Worm (Caenorhabditis elegans) whole organism, L4 larva: ENCODE results near the gene spd-3.
A peak's percentile ranks its signal among the peaks of the same experiment; 100 is the strongest.

ENCODE experiments used
- F10B5.3 ChIP-seq: sonication (generic microtip); optimal IDR thresholded peaks from 2 replicates; lab custom pipeline; 2016; ENCODE audit warnings: mild to moderate bottlenecking, missing genetic modification characterization, missing compliant biosample characterization
- F26F4.8 ChIP-seq: fragments of 200-800 bp; sonication (Bioruptor generic); conservative IDR thresholded peaks from 2 replicates; pipeline ENCODE4 v1.3.6; 2022; ENCODE audit warnings: missing genetic modification characterization, missing compliant biosample characterization
- F44E2.7 ChIP-seq: fragments of 200-800 bp; sonication (Bioruptor generic); IDR thresholded peaks from 2 replicates; pipeline ENCODE4 v2.1.2; 2022; ENCODE audit warnings: missing genetic modification characterization, missing compliant biosample characterization
- R02D3.7 ChIP-seq: fragments of 150-350 bp; sonication (generic microtip); optimal IDR thresholded peaks from 3 replicates; lab custom pipeline; 2014; ENCODE audit warnings: missing biosample characterization, missing genetic modification characterization
- T26A8.4 ChIP-seq: fragments of 200-800 bp; sonication (Bioruptor generic); IDR thresholded peaks from 2 replicates; pipeline ENCODE4 v1.3.6; 2022; ENCODE audit warnings: missing genetic modification characterization, missing compliant biosample characterization
- Y105C5A.15 ChIP-seq: fragments of 200-800 bp; sonication (Bioruptor generic); IDR thresholded peaks from 2 replicates; pipeline ENCODE4 v1.3.6; 2022; ENCODE audit warnings: missing genetic modification characterization, missing compliant biosample characterization
- ZK337.2 ChIP-seq: fragments of 200-800 bp; sonication (Bioruptor generic); IDR thresholded peaks from 2 replicates; pipeline ENCODE4 v1.3.6; 2022; ENCODE audit warnings: missing genetic modification reagents, missing genetic modification characterization, missing compliant biosample characterization
- aha-1 ChIP-seq: fragments of 150-350 bp; peaks from one replicate; lab custom pipeline; 2014; ENCODE audit warnings: missing biosample characterization, missing genetic modification characterization
- ceh-44 ChIP-seq: fragments of 200-800 bp; sonication (Bioruptor generic); IDR thresholded peaks from 2 replicates; pipeline ENCODE4 v1.3.6; 2022; ENCODE audit warnings: missing genetic modification reagents, missing genetic modification characterization, missing compliant biosample characterization
- ceh-62 ChIP-seq: sonication (generic microtip); optimal IDR thresholded peaks from 2 replicates; lab custom pipeline; 2017; ENCODE audit warnings: missing biosample characterization, missing genetic modification characterization
- ces-1 ChIP-seq: fragments of 150-350 bp; sonication (generic microtip); optimal IDR thresholded peaks from 4 replicates; lab custom pipeline; 2014; ENCODE audit warnings: missing biosample characterization, missing genetic modification reagents, missing genetic modification characterization
- daf-12 ChIP-seq: fragments of 150-350 bp; optimal IDR thresholded peaks from 2 replicates; lab custom pipeline; 2014; ENCODE audit warnings: missing biosample characterization, missing genetic modification reagents, missing genetic modification characterization
- daf-19 ChIP-seq: fragments of 200-800 bp; sonication (Bioruptor generic); conservative IDR thresholded peaks from 2 replicates; pipeline ENCODE4 v1.3.6; 2022; ENCODE audit warnings: missing genetic modification characterization, missing compliant biosample characterization
- dmd-6 ChIP-seq: fragments of 200-800 bp; sonication (Bioruptor generic); IDR thresholded peaks from 2 replicates; pipeline ENCODE4 v1.3.6; 2022; ENCODE audit warnings: missing genetic modification reagents, missing genetic modification characterization, missing compliant biosample characterization
- dmd-9 ChIP-seq: fragments of 200-800 bp; sonication (Bioruptor generic); IDR thresholded peaks from 2 replicates; pipeline ENCODE4 v1.3.6; 2022; ENCODE audit warnings: missing genetic modification reagents, missing genetic modification characterization, missing compliant biosample characterization
- dpl-1 ChIP-seq: fragments of 150-350 bp; optimal IDR thresholded peaks from 2 replicates; lab custom pipeline; 2014; ENCODE audit warnings: missing biosample characterization, missing genetic modification reagents, missing genetic modification characterization
- egl-27 ChIP-seq: sonication (generic microtip); optimal IDR thresholded peaks from 3 replicates; lab custom pipeline; 2017; ENCODE audit warnings: missing biosample characterization, missing genetic modification reagents, missing genetic modification characterization
- egl-43 ChIP-seq: fragments of 200-800 bp; sonication (Bioruptor generic); IDR thresholded peaks from 2 replicates; pipeline ENCODE4 v1.3.6; 2022; ENCODE audit warnings: missing genetic modification reagents, missing genetic modification characterization, missing compliant biosample characterization
- fkh-10 ChIP-seq: fragments of 150-350 bp; optimal IDR thresholded peaks from 2 replicates; lab custom pipeline; 2014; ENCODE audit warnings: missing biosample characterization, missing genetic modification reagents, missing genetic modification characterization
- fos-1 ChIP-seq: fragments of 150-350 bp; optimal IDR thresholded peaks from 2 replicates; lab custom pipeline; 2014; ENCODE audit warnings: missing biosample characterization, missing genetic modification characterization
- hlh-30 ChIP-seq: sonication (generic microtip); optimal IDR thresholded peaks from 2 replicates; lab custom pipeline; 2017; ENCODE audit warnings: antibody characterized with exemption, mild to moderate bottlenecking, missing genetic modification characterization, missing compliant biosample characterization; ENCODE audit not compliant: insufficient read depth
- hmg-1.1 ChIP-seq: fragments of 200-800 bp; sonication (Bioruptor generic); IDR thresholded peaks from 2 replicates; pipeline ENCODE4 v1.3.6; 2022; ENCODE audit warnings: missing genetic modification reagents, missing genetic modification characterization, missing compliant biosample characterization
- jun-1 ChIP-seq: fragments of 150-350 bp; optimal IDR thresholded peaks from 2 replicates; lab custom pipeline; 2014; ENCODE audit warnings: missing biosample characterization, missing genetic modification reagents, missing genetic modification characterization
- lin-1 ChIP-seq: fragments of 200-800 bp; sonication (Bioruptor generic); IDR thresholded peaks from 2 replicates; pipeline ENCODE4 v1.3.6; 2022; ENCODE audit warnings: missing genetic modification reagents, missing genetic modification characterization, missing compliant biosample characterization
- lin-38 ChIP-seq: fragments of 200-800 bp; sonication (Bioruptor generic); IDR thresholded peaks from 2 replicates; pipeline ENCODE4 v1.3.6; 2022; ENCODE audit warnings: missing genetic modification reagents, missing genetic modification characterization, missing compliant biosample characterization
- lir-3 ChIP-seq: sonication (generic microtip); optimal IDR thresholded peaks from 2 replicates; lab custom pipeline; 2016; ENCODE audit warnings: mild to moderate bottlenecking, missing genetic modification characterization, missing compliant biosample characterization
- lsy-2 ChIP-seq, 2 experiments: fragments of 150-350 bp in 1 of 2; sonication (generic microtip) in 1 of 2; optimal IDR thresholded peaks; 2 replicates each; lab custom pipeline; 2014 to 2017; ENCODE audit warnings: missing biosample characterization in 2 of 2, missing genetic modification characterization in 2 of 2
- madf-9 ChIP-seq: fragments of 200-800 bp; sonication (Bioruptor generic); conservative IDR thresholded peaks from 2 replicates; pipeline ENCODE4 v1.3.6; 2022; ENCODE audit warnings: missing genetic modification reagents, missing genetic modification characterization, missing compliant biosample characterization
- mdt-29 ChIP-seq: fragments of 200-800 bp; sonication (Bioruptor generic); IDR thresholded peaks from 2 replicates; pipeline ENCODE4 v1.3.6; 2022; ENCODE audit warnings: missing genetic modification reagents, missing genetic modification characterization, missing compliant biosample characterization
- mep-1 ChIP-seq: fragments of 150-350 bp; sonication (generic microtip); optimal IDR thresholded peaks from 3 replicates; lab custom pipeline; 2014; ENCODE audit warnings: missing biosample characterization, missing genetic modification characterization
- mes-2 ChIP-seq: sonication (generic microtip); optimal IDR thresholded peaks from 2 replicates; lab custom pipeline; 2016; ENCODE audit warnings: missing genotype, mild to moderate bottlenecking, missing genetic modification characterization, missing compliant biosample characterization; ENCODE audit not compliant: poor library complexity, severe bottlenecking
- mxl-2 ChIP-seq: fragments of 200-800 bp; sonication (Bioruptor generic); conservative IDR thresholded peaks from 2 replicates; pipeline ENCODE4 v1.3.6; 2022; ENCODE audit warnings: missing genetic modification reagents, missing genetic modification characterization, missing compliant biosample characterization
- mxl-3 ChIP-seq: fragments of 200-800 bp; sonication (Bioruptor generic); optimal IDR thresholded peaks from 2 replicates; lab custom pipeline; 2018; ENCODE audit warnings: mild to moderate bottlenecking, missing genetic modification characterization, missing compliant biosample characterization
- nhr-10 ChIP-seq: fragments of 150-350 bp; optimal IDR thresholded peaks from 2 replicates; lab custom pipeline; 2014; ENCODE audit warnings: missing biosample characterization, missing genetic modification characterization
- nhr-111 ChIP-seq: fragments of 200-800 bp; sonication (Bioruptor generic); optimal IDR thresholded peaks from 2 replicates; lab custom pipeline; 2018; ENCODE audit warnings: mild to moderate bottlenecking, missing genetic modification characterization, missing compliant biosample characterization
- nhr-41 ChIP-seq: fragments of 200-800 bp; sonication (Bioruptor generic); IDR thresholded peaks from 2 replicates; pipeline ENCODE4 v1.3.6; 2022; ENCODE audit warnings: missing genetic modification reagents, missing genetic modification characterization, missing compliant biosample characterization
- nhr-76 ChIP-seq: fragments of 150-350 bp; optimal IDR thresholded peaks from 2 replicates; lab custom pipeline; 2014; ENCODE audit warnings: missing biosample characterization, missing genetic modification characterization
- rbr-2 ChIP-seq: sonication (generic microtip); optimal IDR thresholded peaks from 2 replicates; lab custom pipeline; 2016; ENCODE audit warnings: missing genotype, missing genetic modification characterization, missing compliant biosample characterization
- skn-1 ChIP-seq: fragments of 150-350 bp; optimal IDR thresholded peaks from 2 replicates; lab custom pipeline; 2014; ENCODE audit warnings: missing biosample characterization, missing genetic modification characterization
- snpc-1.2 ChIP-seq: fragments of 200-800 bp; sonication (Bioruptor generic); IDR thresholded peaks from 2 replicates; pipeline ENCODE4 v1.3.6; 2022; ENCODE audit warnings: missing genetic modification reagents, missing genetic modification characterization, missing compliant biosample characterization
- spr-3 ChIP-seq: fragments of 200-800 bp; sonication (Bioruptor generic); optimal IDR thresholded peaks from 2 replicates; lab custom pipeline; 2018; ENCODE audit warnings: mild to moderate bottlenecking, missing genetic modification characterization, missing compliant biosample characterization
- tag-97 ChIP-seq: fragments of 200-800 bp; sonication (Bioruptor generic); IDR thresholded peaks from 2 replicates; pipeline ENCODE4 v1.3.6; 2022; ENCODE audit warnings: missing genetic modification characterization, missing compliant biosample characterization
- unc-39 ChIP-seq: sonication (generic microtip); optimal IDR thresholded peaks from 2 replicates; lab custom pipeline; 2017; ENCODE audit warnings: missing biosample characterization, missing genetic modification characterization
- unc-62 ChIP-seq, 3 experiments: fragments of 150-350 bp in 1 of 3; sonication (generic microtip); optimal IDR thresholded peaks in 2 of 3; peaks in 1 of 3; 1 replicate in 1 of 3; 2 replicates in 2 of 3; lab custom pipeline; 2014 to 2017; ENCODE audit warnings: missing biosample characterization in 3 of 3, missing genetic modification characterization in 3 of 3, missing genetic modification reagents in 3 of 3, missing genotype in 1 of 3
- vab-7 ChIP-seq: fragments of 200-800 bp; sonication (Bioruptor generic); IDR thresholded peaks from 2 replicates; pipeline ENCODE4 v1.3.6; 2022; ENCODE audit warnings: missing genetic modification reagents, missing genetic modification characterization, missing compliant biosample characterization
- zfp-2 ChIP-seq: sonication (generic microtip); optimal IDR thresholded peaks from 2 replicates; lab custom pipeline; 2016; ENCODE audit warnings: mild to moderate bottlenecking, missing genetic modification characterization, missing compliant biosample characterization
- zip-2 ChIP-seq: fragments of 150-350 bp; optimal IDR thresholded peaks from 2 replicates; lab custom pipeline; 2014; ENCODE audit warnings: missing biosample characterization, missing genetic modification characterization
- ztf-7 ChIP-seq: fragments of 150-350 bp; optimal IDR thresholded peaks from 2 replicates; lab custom pipeline; 2014; ENCODE audit warnings: missing biosample characterization, missing genetic modification characterization

spd-3 gene

ce11 chrIV:6789950-6790349 is 27.4 kb downstream of the spd-3 start:
- peak in 1 of 2 experiments; percentile 7 for TF ChIP-seq lsy-2 (tag; optimal IDR thresholded peaks at IDR 0.05; lab: Kevin White, UChicago)
- TF ChIP-seq zfp-2 (tag; lab: Kevin White, UChicago) = no peak
- TF ChIP-seq daf-19 (GFP tag; lab: Robert Waterston, UW) = no peak
- no peak for TF ChIP-seq F44E2.7 (GFP tag; lab: Robert Waterston, UW)
- no peak for TF ChIP-seq ceh-44 (GFP tag; lab: Robert Waterston, UW)
- TF ChIP-seq R02D3.7 (tag; lab: Kevin White, UChicago) = no peak
- TF ChIP-seq skn-1 (tag; lab: Kevin White, UChicago) = no peak
- TF ChIP-seq rbr-2 = no peak
- no peak for TF ChIP-seq lin-38
- no peak for TF ChIP-seq ceh-62
- TF ChIP-seq mxl-3 = no peak
- TF ChIP-seq dmd-9 = no peak
- peak; percentile 64; the same call in 1 of the 2 replicates for TF ChIP-seq snpc-1.2 (GFP tag; lab: Robert Waterston, UW)
- no peak for TF ChIP-seq nhr-10
- TF ChIP-seq nhr-41 (GFP tag; lab: Robert Waterston, UW) = no peak
- TF ChIP-seq lir-3 (tag; lab: Kevin White, UChicago) = no peak
- TF ChIP-seq, all 104 proteins: peak for 2

DNA sequence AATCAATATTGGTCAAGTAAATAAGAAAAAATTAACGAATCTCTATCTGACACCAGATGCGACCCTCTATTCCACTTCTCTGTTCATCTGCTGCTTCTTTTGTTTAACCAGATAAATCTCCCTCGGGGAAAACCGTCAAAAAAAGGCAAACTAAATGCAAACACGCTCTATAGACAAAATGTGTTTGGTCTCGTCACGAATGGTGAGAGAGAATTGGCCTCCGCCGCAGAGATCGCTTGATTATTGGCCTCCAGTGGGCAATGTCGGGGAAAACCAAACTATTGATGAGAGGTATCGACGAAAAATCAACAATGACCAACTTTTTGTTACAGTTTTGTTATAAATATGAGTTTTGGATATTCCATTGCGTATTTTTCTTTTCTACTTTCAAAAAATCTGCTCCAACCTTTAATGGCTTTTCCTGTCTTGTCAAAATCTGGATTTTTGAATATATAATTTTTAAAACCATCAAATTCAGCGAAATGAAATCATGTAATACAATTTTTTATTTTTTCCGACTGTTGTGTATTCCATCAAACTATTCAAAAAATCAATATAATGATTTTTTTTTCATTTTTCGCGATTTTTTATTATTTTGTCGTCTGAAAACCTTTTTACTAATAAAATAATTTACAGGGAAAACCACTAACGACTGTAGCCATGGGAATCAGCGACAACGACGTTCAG is 28.1 kb downstream of the spd-3 start, which contains the start of the genes C17H12.2 and vha-8:
C17H12.2 (minus strand) TSS at position 51 of the 687 bp plus-strand sequence.
vha-8 (plus strand) TSS at position 637 of the 687 bp plus-strand sequence.
- TF ChIP-seq T26A8.4 (GFP tag; lab: Robert Waterston, UW) (peak; percentile 79), madf-9 (GFP tag; lab: Robert Waterston, UW) (peak; percentile 47; the same call in 1 of the 2 replicates), jun-1 (tag; lab: Kevin White, UChicago) (peak; percentile 59), hmg-1.1 (GFP tag; lab: Robert Waterston, UW) (peak; percentile 89), tag-97 (GFP tag; lab: Robert Waterston, UW) (no peak), vab-7 (GFP tag; lab: Robert Waterston, UW) (peak; percentile 46; the same call in 1 of the 2 replicates), fkh-10 (peak; percentile 64), Y105C5A.15 (GFP tag; lab: Robert Waterston, UW) (no peak), nhr-41 (GFP tag; lab: Robert Waterston, UW) (no peak), ces-1 (GFP tag; lab: Kevin White, UChicago) (peak; percentile 60), mdt-29 (GFP tag; lab: Robert Waterston, UW) (peak; percentile 84), lin-1 (GFP tag; lab: Robert Waterston, UW) (peak; percentile 68; the same call in 1 of the 2 replicates), dpl-1 (GFP tag; lab: Kevin White, UChicago) (peak; percentile 85), hlh-30 (peak; percentile 87), mep-1 (peak; percentile 97), lsy-2 (tag; optimal IDR thresholded peaks at IDR 0.05; lab: Kevin White, UChicago) (peak; percentile 83 to 94), F26F4.8 (GFP tag; lab: Robert Waterston, UW) (no peak), nhr-76 (tag; lab: Kevin White, UChicago) (peak; percentile 44), egl-43 (GFP tag; lab: Robert Waterston, UW) (peak; percentile 60; the same call in 1 of the 2 replicates), aha-1 (peak; percentile 97), spr-3 (GFP tag; lab: Kevin White, UChicago) (no peak), skn-1 (tag; lab: Kevin White, UChicago) (no peak), mes-2 (tag; lab: Kevin White, UChicago) (peak; percentile 90), lin-38 (peak; percentile 98), nhr-10 (no peak), ztf-7 (tag; lab: Kevin White, UChicago) (peak; percentile 46), unc-39 (tag; lab: Kevin White, UChicago) (no peak), fos-1 (tag; lab: Kevin White, UChicago) (peak; percentile 2), rbr-2 (peak; percentile 90), nhr-111 (no peak), mxl-2 (no peak), zip-2 (tag; lab: Kevin White, UChicago) (no peak), F10B5.3 (no peak), unc-62 (GFP tag; optimal IDR thresholded peaks at IDR 0.05 in 1 of 2; lab: Kevin White, UChicago) (peak in 1 of 2 experiments; percentile 87), unc-62 (tag; optimal IDR thresholded peaks at IDR 0.05; lab: Kevin White, UChicago) (no peak), daf-12 (no peak), ZK337.2 (no peak; the same call in 1 of the 2 replicates), R02D3.7 (tag; lab: Kevin White, UChicago) (no peak), dmd-6 (GFP tag; lab: Robert Waterston, UW) (peak; percentile 88), egl-27 (tag; lab: Kevin White, UChicago) (no peak)
